Worm (Caenorhabditis elegans): Measurements from ENCODE around the gene ZK355.2.

- TF ChIP-seq B0261.1 (tag; optimal IDR thresholded peaks at IDR 0.05): no peak
- TF ChIP-seq attf-5 (GFP tag; optimal IDR thresholded peaks at IDR 0.05): no peak
- TF ChIP-seq chd-7 (tag; optimal IDR thresholded peaks at IDR 0.05): no peak
- no peak for TF ChIP-seq unc-130 (GFP tag; optimal IDR thresholded peaks at IDR 0.05)
- TF ChIP-seq F33H1.4 (GFP tag; IDR thresholded peaks at IDR 0.05): no peak
- no peak for TF ChIP-seq lsl-1 (GFP tag; optimal IDR thresholded peaks at IDR 0.05)
- TF ChIP-seq F39B2.1 (GFP tag; IDR thresholded peaks at IDR 0.05): no peak
- no peak for TF ChIP-seq D2030.7 (GFP tag; IDR thresholded peaks at IDR 0.05)
- TF ChIP-seq zim-3 (tag; optimal IDR thresholded peaks at IDR 0.05): no peak
- TF ChIP-seq ceh-40 (GFP tag; IDR thresholded peaks at IDR 0.05): no peak
These were observed 39.9 kb downstream of the ZK355.2 start for ce11 chrII:2963619-2964018.
